Worm (Caenorhabditis elegans) whole organism, L4/young adult: Measurements from ENCODE around the gene cpg-2.

Experiments used
- dao-5 ChIP-seq: sonication (generic microtip); optimal IDR thresholded peaks from 2 replicates; lab custom pipeline; 2016; ENCODE audit warnings: missing genotype, missing genetic modification characterization, moderate library complexity, missing compliant biosample characterization
- him-1 ChIP-seq: sonication (generic microtip); optimal IDR thresholded peaks from 2 replicates; lab custom pipeline; 2016; ENCODE audit warnings: missing genotype, missing genetic modification reagents, missing genetic modification characterization, missing compliant biosample characterization

ce11 chrIII:7056241-7056640 is 47.5 kb downstream of the cpg-2 start, which contains the start of gene R01H2.2:
- TF ChIP-seq him-1 (tag; lab: Kevin White, UChicago) (no peak), dao-5 (no peak)
